Worm (Caenorhabditis elegans) whole organism, L4/young adult: Measurements from ENCODE around the gene F28H7.8.

Experiments used
- W03F9.2 ChIP-seq: fragments of 150-350 bp; optimal IDR thresholded peaks from 2 replicates; lab custom pipeline; 2014; ENCODE audit warnings: missing biosample characterization, missing genetic modification characterization
- him-1 ChIP-seq: sonication (generic microtip); optimal IDR thresholded peaks from 2 replicates; lab custom pipeline; 2016; ENCODE audit warnings: missing genotype, missing genetic modification reagents, missing genetic modification characterization, missing compliant biosample characterization

ce11 chrV:10757128-10757527 lies 1.6 kb upstream of the F28H7.8 start:
- TF ChIP-seq W03F9.2 (tag; lab: Kevin White, UChicago) (no peak), him-1 (tag; lab: Kevin White, UChicago) (no peak)
